Worm (Caenorhabditis elegans): ENCODE measurements around the gene R03G8.1.

R03G8.1 gene

DNA sequence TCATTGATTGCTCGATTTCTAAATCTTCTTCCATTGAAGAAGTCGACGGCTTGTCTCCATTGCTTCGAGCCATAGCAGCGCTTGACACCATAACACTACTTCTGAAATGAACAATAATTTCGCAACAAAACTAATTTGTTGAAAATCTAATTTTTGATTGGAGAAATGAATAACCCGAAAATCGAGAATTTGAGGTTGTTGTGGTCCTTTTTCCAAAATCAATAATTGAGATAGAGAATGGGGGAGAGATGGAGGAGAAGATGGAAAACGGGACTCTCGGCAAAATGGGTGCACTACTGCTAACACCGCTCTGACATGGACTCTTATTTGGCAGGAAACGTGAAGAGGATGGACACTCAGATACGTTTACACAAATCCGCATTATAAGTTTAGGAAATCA lies 37.8 kb downstream of the R03G8.1 start, which contains the start of gene snx-17:
Gene snx-17 (minus strand): TSS at position 101 of the 400 bp plus-strand sequence.
- TF ChIP-seq elt-2 (tag; optimal IDR thresholded peaks at IDR 0.05) = no peak
- TF ChIP-seq daf-12 (tag; optimal IDR thresholded peaks at IDR 0.05) = no peak
- TF ChIP-seq nfya-1 (tag; optimal IDR thresholded peaks at IDR 0.05; ENCODE audit: insufficient read depth) = no peak
- TF ChIP-seq elt-3 (tag; optimal IDR thresholded peaks at IDR 0.05) = no peak
- TF ChIP-seq nhr-76 (tag; optimal IDR thresholded peaks at IDR 0.05) = no peak
- TF ChIP-seq mml-1 (tag; optimal IDR thresholded peaks at IDR 0.05) = no peak
- TF ChIP-seq ZK546.5 (tag; optimal IDR thresholded peaks at IDR 0.05) = no peak
- no peak for TF ChIP-seq ceh-28 (tag; optimal IDR thresholded peaks at IDR 0.05)
- TF ChIP-seq zag-1 (tag; optimal IDR thresholded peaks at IDR 0.05) = no peak
- TF ChIP-seq mdl-1 (tag; optimal IDR thresholded peaks at IDR 0.05) = no peak
- no peak for TF ChIP-seq ceh-82 (tag; optimal IDR thresholded peaks at IDR 0.05)
- no peak for TF ChIP-seq fkh-10 (GFP tag; optimal IDR thresholded peaks at IDR 0.05)
- TF ChIP-seq jun-1 (tag; optimal IDR thresholded peaks at IDR 0.05) = no peak
- TF ChIP-seq ztf-11 (tag; optimal IDR thresholded peaks at IDR 0.05) = no peak
- TF ChIP-seq nhr-43 (tag; optimal IDR thresholded peaks at IDR 0.05; ENCODE audit: poor library complexity, severe bottlenecking) = no peak
- TF ChIP-seq aly-2 (tag; optimal IDR thresholded peaks at IDR 0.05) = no peak

DNA sequence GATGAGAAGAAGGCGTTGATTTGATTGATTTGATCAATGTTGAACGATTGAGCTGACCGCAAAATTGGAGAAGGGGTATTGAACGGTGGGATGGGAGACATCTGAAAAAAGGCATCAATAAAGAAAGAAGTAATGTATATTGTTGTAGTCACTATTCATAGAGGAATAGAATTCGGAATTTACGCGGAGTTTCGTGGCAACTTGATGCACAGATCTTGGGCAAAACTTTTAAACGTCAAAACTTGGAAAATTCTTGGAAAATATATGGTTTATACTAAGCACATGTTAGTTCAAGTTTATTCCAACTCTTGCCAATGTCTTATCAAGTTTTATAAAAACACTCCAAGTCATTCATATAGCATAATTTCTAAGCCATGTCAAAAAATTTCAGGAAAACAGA lies 42.0 kb downstream of the R03G8.1 start, which contains the start of gene F17H10.4:
Gene F17H10.4 (minus strand): TSS at position 101 of the 400 bp plus-strand sequence.
- TF ChIP-seq ceh-16 (tag; optimal IDR thresholded peaks at IDR 0.05) = no peak
- no peak for TF ChIP-seq nhr-237 (tag; optimal IDR thresholded peaks at IDR 0.05)
- TF ChIP-seq R02D3.7 (tag; optimal IDR thresholded peaks at IDR 0.05) = no peak
- TF ChIP-seq ztf-4 (tag; optimal IDR thresholded peaks at IDR 0.05) = no peak
- no peak for TF ChIP-seq fos-1 (tag; optimal IDR thresholded peaks at IDR 0.05)
- TF ChIP-seq lsy-12 (tag; optimal IDR thresholded peaks at IDR 0.05) = no peak
- no peak for TF ChIP-seq tbx-2 (tag; optimal IDR thresholded peaks at IDR 0.05)
- no peak for TF ChIP-seq ceh-82 (tag; optimal IDR thresholded peaks at IDR 0.05)
- no peak for TF ChIP-seq nhr-67 (tag; optimal IDR thresholded peaks at IDR 0.05)
- no peak for TF ChIP-seq elt-2 (tag; optimal IDR thresholded peaks at IDR 0.05)
- TF ChIP-seq zag-1 (tag; optimal IDR thresholded peaks at IDR 0.05) = no peak

DNA sequence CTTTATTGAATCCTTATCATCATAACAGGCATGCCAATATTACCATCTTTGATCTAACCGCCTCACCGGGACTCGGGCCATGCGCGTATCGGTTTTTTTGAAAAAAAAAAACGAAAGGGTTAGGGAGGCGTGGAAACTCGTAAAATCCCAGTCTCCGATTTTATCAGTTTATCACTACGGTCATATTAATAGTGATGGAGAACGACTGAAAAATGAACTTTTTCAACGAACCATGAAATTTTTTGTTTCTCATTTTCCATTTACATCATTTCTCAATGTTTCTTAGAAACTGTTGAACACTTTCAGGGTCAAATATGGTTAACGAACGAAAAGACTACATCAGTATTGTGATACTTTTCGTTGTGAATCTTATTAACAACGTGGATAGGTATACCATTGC lies 45.6 kb downstream of the R03G8.1 start, which contains the start of gene spin-3:
Gene spin-3 (plus strand): TSS at position 301 of the 400 bp plus-strand sequence.
- TF ChIP-seq unc-39 (tag; optimal IDR thresholded peaks at IDR 0.05) = no peak
- no peak for TF ChIP-seq nhr-67 (tag; optimal IDR thresholded peaks at IDR 0.05)
- no peak for TF ChIP-seq pqm-1 (tag; optimal IDR thresholded peaks at IDR 0.05)
- no peak for TF ChIP-seq R02D3.7 (tag; optimal IDR thresholded peaks at IDR 0.05)
- TF ChIP-seq skn-1 (tag; optimal IDR thresholded peaks at IDR 0.05) = no peak
- TF ChIP-seq ceh-82 (tag; optimal IDR thresholded peaks at IDR 0.05) = no peak
- TF ChIP-seq elt-2 (tag; optimal IDR thresholded peaks at IDR 0.05) = peak; percentile 21
- no peak for TF ChIP-seq hmg-11 (tag; optimal IDR thresholded peaks at IDR 0.05)

DNA sequence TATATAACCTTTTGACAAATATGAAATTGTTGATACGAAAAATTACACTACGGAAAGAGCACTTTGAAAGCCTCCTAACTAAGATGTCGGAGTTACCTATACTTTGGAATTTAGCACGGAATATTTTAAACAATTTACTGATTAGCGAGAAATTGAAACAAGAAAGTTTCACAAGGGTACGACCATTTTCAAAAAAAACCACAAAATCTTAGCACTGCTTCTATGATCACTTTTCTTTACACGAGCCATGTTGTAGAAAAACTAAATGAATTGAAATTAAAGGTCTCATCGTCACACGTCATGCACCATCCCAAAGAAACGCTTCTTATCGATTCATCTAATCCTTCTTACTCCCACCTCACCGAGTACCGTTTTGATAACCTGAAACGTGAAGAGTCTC lies 50.4 kb downstream of the R03G8.1 start, which contains the start of gene F09A5.2:
Gene F09A5.2 (plus strand): TSS at position 301 of the 400 bp plus-strand sequence.
- TF ChIP-seq ama-1 (optimal IDR thresholded peaks at IDR 0.05) = no peak
- no peak for TF ChIP-seq elt-3 (tag; optimal IDR thresholded peaks at IDR 0.05)
- no peak for TF ChIP-seq fkh-2 (tag; optimal IDR thresholded peaks at IDR 0.05)
- no peak for TF ChIP-seq mdl-1 (tag; optimal IDR thresholded peaks at IDR 0.05)
- no peak for TF ChIP-seq zag-1 (tag; optimal IDR thresholded peaks at IDR 0.05)
